Worm (Caenorhabditis elegans) whole organism, early embryonic: ENCODE measurements around the gene F22E12.3.

Experiments used
- ets-7 ChIP-seq: sonication (generic microtip); optimal IDR thresholded peaks from 2 replicates; lab custom pipeline; 2016; ENCODE audit warnings: missing genotype, missing genetic modification characterization, missing compliant biosample characterization
- flt-1 ChIP-seq: fragments of 200-800 bp; sonication (Bioruptor generic); IDR thresholded peaks from 2 replicates; pipeline ENCODE4 v1.3.6; 2022; ENCODE audit warnings: missing genetic modification characterization, missing compliant biosample characterization

DNA sequence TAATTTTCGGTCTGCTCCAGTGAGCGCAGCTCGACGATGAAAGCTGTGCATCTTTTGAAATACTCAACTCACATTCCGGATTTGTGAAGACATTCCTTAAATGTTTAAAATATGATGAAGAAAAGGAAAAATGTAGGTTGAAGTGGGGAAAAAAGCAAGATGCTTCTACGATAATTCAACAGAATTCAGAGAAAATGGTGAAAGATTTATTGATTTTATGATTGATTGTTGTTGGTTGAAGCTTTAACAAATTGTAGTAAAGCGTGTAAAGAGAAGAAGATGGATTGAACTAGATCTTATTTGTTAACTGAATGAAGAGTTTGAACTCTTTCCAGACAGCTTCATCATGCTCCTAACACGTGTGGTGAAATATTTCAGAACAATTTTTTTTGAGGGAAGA is 26.8 kb upstream of the F22E12.3 start, which contains the start of gene ncx-5:
- TF ChIP-seq ets-7 (tag; lab: Kevin White, UChicago) (no peak), flt-1 (GFP tag; lab: Robert Waterston, UW) (no peak)
